Fruit fly (Drosophila melanogaster) S2 (cell line): ENCODE measurements around the gene CG4393.

Experiments
- CG8478 ChIP-seq: fragments of >200 bp; optimal IDR thresholded peaks from 2 replicates; lab custom pipeline; 2018
- CTCF ChIP-seq, 2 experiments: fragments of >200 bp; optimal IDR thresholded peaks; 2 replicates each; lab custom pipeline; 2018

DNA sequence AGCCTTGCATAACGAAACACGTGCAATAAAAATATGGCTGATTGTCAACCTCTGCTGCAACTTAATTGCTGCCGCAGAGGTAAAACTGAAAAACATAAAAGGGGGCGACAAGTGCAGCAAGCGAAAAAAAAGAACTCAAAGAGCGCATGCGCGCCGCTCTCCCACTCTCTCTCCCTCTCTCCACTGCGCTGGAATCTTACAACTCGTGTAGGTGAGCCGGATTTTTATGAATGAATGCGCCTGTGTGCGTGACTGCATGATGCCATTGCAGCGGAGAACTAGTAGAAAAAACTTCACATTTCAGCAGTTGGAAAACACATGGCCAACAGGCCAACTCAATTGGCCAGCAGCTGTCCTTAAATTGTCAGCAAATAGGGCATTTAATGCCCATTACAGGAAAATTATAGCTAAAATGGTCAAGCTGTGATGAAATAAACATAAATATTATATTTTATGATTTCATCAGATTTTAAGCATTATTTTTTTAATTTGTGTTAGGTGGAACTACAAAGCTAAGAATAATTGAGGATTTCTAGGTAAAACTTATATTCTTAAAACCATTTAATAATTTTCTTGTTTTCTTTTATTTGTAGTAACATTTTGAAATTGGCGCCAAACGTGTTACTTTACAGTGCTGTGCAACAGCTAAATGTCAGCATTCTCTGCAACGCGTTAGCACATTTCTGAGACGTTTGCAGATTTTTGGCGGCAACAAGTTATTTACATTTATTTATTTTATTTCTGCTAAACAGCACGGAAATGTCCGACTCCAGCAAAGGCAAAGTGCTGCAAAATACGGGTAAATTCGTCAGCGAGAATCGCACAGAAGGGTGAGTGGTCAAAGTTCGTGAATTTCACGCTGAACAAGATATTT, 36.9 kb downstream of the CG4393 start, which contains the start of gene PolE1:
- TF ChIP-seq CG8478 (no peak), CTCF (optimal IDR thresholded peaks at IDR 0.05; lab: Kevin White, UChicago) (no peak)
